Worm (Caenorhabditis elegans) whole organism, late embryonic: ENCODE data around the gene acn-1.

Experiments used
- C38D4.7 ChIP-seq: fragments of 200-800 bp; sonication (Bioruptor generic); optimal IDR thresholded peaks from 2 replicates; lab custom pipeline; 2018; ENCODE audit warnings: mild to moderate bottlenecking, missing genetic modification characterization, moderate library complexity, missing compliant biosample characterization
- K02D7.2 ChIP-seq: sonication (generic microtip); optimal IDR thresholded peaks from 2 replicates; lab custom pipeline; 2017; ENCODE audit warnings: mild to moderate bottlenecking, missing genetic modification characterization, missing compliant biosample characterization
- K09A11.1 ChIP-seq: sonication (generic microtip); optimal IDR thresholded peaks from 2 replicates; lab custom pipeline; 2017; ENCODE audit warnings: antibody characterized with exemption, mild to moderate bottlenecking, missing genetic modification characterization, missing compliant biosample characterization; ENCODE audit not compliant: insufficient read depth
- ama-1 ChIP-seq: fragments of 150-350 bp; optimal IDR thresholded peaks from 2 replicates; lab custom pipeline; 2014
- ceh-18 ChIP-seq: sonication (generic microtip); optimal IDR thresholded peaks from 2 replicates; lab custom pipeline; 2016; ENCODE audit warnings: missing genetic modification characterization, missing compliant biosample characterization
- ceh-2 ChIP-seq: sonication (generic microtip); optimal IDR thresholded peaks from 2 replicates; lab custom pipeline; 2016; ENCODE audit warnings: missing genotype, missing genetic modification characterization, missing compliant biosample characterization
- ceh-34 ChIP-seq: sonication (generic microtip); optimal IDR thresholded peaks from 2 replicates; lab custom pipeline; 2016; ENCODE audit warnings: mild to moderate bottlenecking, missing genetic modification characterization, missing compliant biosample characterization
- ceh-45 ChIP-seq: fragments of 200-800 bp; sonication (Bioruptor generic); IDR thresholded peaks from 2 replicates; pipeline ENCODE4 v1.3.6; 2022; ENCODE audit warnings: missing genetic modification reagents, missing genetic modification characterization, missing compliant biosample characterization
- ceh-48 ChIP-seq: sonication (generic microtip); optimal IDR thresholded peaks from 2 replicates; lab custom pipeline; 2016; ENCODE audit warnings: missing genetic modification characterization, inconsistent platforms, missing compliant biosample characterization
- ceh-6 ChIP-seq: fragments of 200-800 bp; sonication (Bioruptor generic); optimal IDR thresholded peaks from 2 replicates; lab custom pipeline; 2018; ENCODE audit warnings: mild to moderate bottlenecking, missing genetic modification characterization, missing compliant biosample characterization
- ceh-9 ChIP-seq: sonication (generic microtip); optimal IDR thresholded peaks from 2 replicates; lab custom pipeline; 2016; ENCODE audit warnings: mild to moderate bottlenecking, missing genetic modification characterization, inconsistent platforms, missing compliant biosample characterization
- che-1 ChIP-seq: sonication (generic microtip); optimal IDR thresholded peaks from 2 replicates; lab custom pipeline; 2016; ENCODE audit warnings: mild to moderate bottlenecking, missing genetic modification characterization, missing compliant biosample characterization
- dmd-4 ChIP-seq: sonication (generic microtip); optimal IDR thresholded peaks from 2 replicates; lab custom pipeline; 2016; ENCODE audit warnings: borderline replicate concordance, missing genetic modification characterization, missing compliant biosample characterization
- dve-1 ChIP-seq: sonication (generic microtip); optimal IDR thresholded peaks from 2 replicates; lab custom pipeline; 2017; ENCODE audit warnings: antibody characterized with exemption, mild to moderate bottlenecking, missing genetic modification characterization, missing compliant biosample characterization
- elt-2 ChIP-seq: sonication (generic microtip); optimal IDR thresholded peaks from 2 replicates; lab custom pipeline; 2016; ENCODE audit warnings: missing genetic modification reagents, missing genetic modification characterization, missing compliant biosample characterization
- elt-4 ChIP-seq: sonication (generic microtip); optimal IDR thresholded peaks from 2 replicates; lab custom pipeline; 2016; ENCODE audit warnings: missing genetic modification characterization, missing compliant biosample characterization
- ets-4 ChIP-seq: sonication (generic microtip); optimal IDR thresholded peaks from 2 replicates; lab custom pipeline; 2016; ENCODE audit warnings: missing genetic modification characterization, missing compliant biosample characterization
- eyg-1 ChIP-seq: sonication (generic microtip); optimal IDR thresholded peaks from 2 replicates; lab custom pipeline; 2016; ENCODE audit warnings: missing genotype, missing genetic modification characterization, missing compliant biosample characterization
- fax-1 ChIP-seq: sonication (generic microtip); optimal IDR thresholded peaks from 2 replicates; lab custom pipeline; 2016; ENCODE audit warnings: missing genotype, missing genetic modification characterization, missing compliant biosample characterization
- fkh-6 ChIP-seq: sonication (generic microtip); optimal IDR thresholded peaks from 2 replicates; lab custom pipeline; 2016; ENCODE audit warnings: missing genetic modification characterization, missing compliant biosample characterization
- hlh-30 ChIP-seq: sonication (generic microtip); optimal IDR thresholded peaks from 2 replicates; lab custom pipeline; 2017; ENCODE audit warnings: antibody characterized with exemption, missing genetic modification characterization, missing compliant biosample characterization; ENCODE audit not compliant: insufficient read depth
- lin-11 ChIP-seq: fragments of 200-800 bp; sonication (Bioruptor generic); optimal IDR thresholded peaks from 2 replicates; lab custom pipeline; 2018; ENCODE audit warnings: mild to moderate bottlenecking, missing genetic modification characterization, missing compliant biosample characterization
- madf-2 ChIP-seq: sonication (generic microtip); optimal IDR thresholded peaks from 2 replicates; lab custom pipeline; 2017; ENCODE audit warnings: missing genetic modification characterization, missing compliant biosample characterization
- nfya-1 ChIP-seq: sonication (generic microtip); optimal IDR thresholded peaks from 2 replicates; lab custom pipeline; 2017; ENCODE audit warnings: missing genetic modification characterization, mild to moderate bottlenecking, missing compliant biosample characterization, antibody characterized with exemption, moderate library complexity
- nhr-232 ChIP-seq: sonication (generic microtip); optimal IDR thresholded peaks from 2 replicates; lab custom pipeline; 2016; ENCODE audit warnings: missing genetic modification characterization, missing compliant biosample characterization
- odd-2 ChIP-seq: sonication (generic microtip); optimal IDR thresholded peaks from 2 replicates; lab custom pipeline; 2017; ENCODE audit warnings: antibody characterized with exemption, mild to moderate bottlenecking, missing genetic modification characterization, missing compliant biosample characterization
- pag-3 ChIP-seq: sonication (generic microtip); optimal IDR thresholded peaks from 2 replicates; lab custom pipeline; 2016; ENCODE audit warnings: missing compliant biosample characterization, missing genetic modification characterization, borderline replicate concordance
- pat-9 ChIP-seq: fragments of 200-800 bp; sonication (Bioruptor generic); optimal IDR thresholded peaks from 2 replicates; lab custom pipeline; 2018; ENCODE audit warnings: mild to moderate bottlenecking, missing genetic modification characterization, moderate library complexity, missing compliant biosample characterization
- pqm-1 ChIP-seq: sonication (generic microtip); optimal IDR thresholded peaks from 2 replicates; lab custom pipeline; 2016; ENCODE audit warnings: missing genetic modification characterization, missing compliant biosample characterization
- pros-1 ChIP-seq: fragments of 150-350 bp; optimal IDR thresholded peaks from 2 replicates; lab custom pipeline; 2014; ENCODE audit warnings: missing biosample characterization, missing genetic modification reagents, missing genetic modification characterization
- sdc-2 ChIP-seq: sonication (generic microtip); optimal IDR thresholded peaks from 2 replicates; lab custom pipeline; 2016; ENCODE audit warnings: missing genotype, missing genetic modification characterization, missing compliant biosample characterization
- sox-4 ChIP-seq: sonication (generic microtip); optimal IDR thresholded peaks from 2 replicates; lab custom pipeline; 2017; ENCODE audit warnings: mild to moderate bottlenecking, missing genetic modification characterization, inconsistent platforms, missing compliant biosample characterization
- syd-9 ChIP-seq: sonication (generic microtip); optimal IDR thresholded peaks from 2 replicates; lab custom pipeline; 2016; ENCODE audit warnings: mild to moderate bottlenecking, missing genetic modification characterization, moderate library complexity, missing compliant biosample characterization
- ttx-3 ChIP-seq: sonication (generic microtip); optimal IDR thresholded peaks from 2 replicates; lab custom pipeline; 2016; ENCODE audit warnings: missing genetic modification reagents, missing genetic modification characterization, missing compliant biosample characterization
- unc-86 ChIP-seq: sonication (generic microtip); optimal IDR thresholded peaks from 2 replicates; lab custom pipeline; 2016; ENCODE audit warnings: missing genetic modification characterization, missing compliant biosample characterization
- zip-5 ChIP-seq: sonication (generic microtip); optimal IDR thresholded peaks from 2 replicates; lab custom pipeline; 2016; ENCODE audit warnings: missing genetic modification characterization, missing compliant biosample characterization
- ztf-16 ChIP-seq: sonication (generic microtip); optimal IDR thresholded peaks from 2 replicates; lab custom pipeline; 2017; ENCODE audit warnings: missing genetic modification characterization, missing compliant biosample characterization

The acn-1 gene

DNA sequence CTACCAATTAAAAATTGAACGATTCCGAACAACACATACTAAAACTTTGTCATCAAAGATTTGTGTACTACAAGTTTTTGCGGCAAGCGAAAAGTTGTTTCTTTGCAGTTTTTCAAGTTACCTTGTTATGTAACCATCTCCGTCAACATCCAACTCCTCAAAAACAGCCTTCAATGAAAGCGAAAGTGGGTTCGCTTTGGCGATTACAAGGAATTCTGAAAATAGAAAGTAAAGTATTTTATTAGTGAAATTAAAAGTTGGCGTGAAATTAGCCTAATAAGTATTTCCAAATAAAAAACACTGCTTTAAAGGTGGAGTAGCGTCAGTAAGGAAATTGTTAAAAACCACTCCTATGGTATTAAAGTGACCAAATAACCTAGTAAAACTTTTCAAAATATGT is 21.3 kb downstream of the acn-1 start:
- TF ChIP-seq ceh-34 (tag; lab: Kevin White, UChicago) (no peak), ets-4 (tag; lab: Kevin White, UChicago) (no peak), hlh-30 (tag; lab: Kevin White, UChicago) (no peak), K09A11.1 (no peak), nhr-232 (tag; lab: Kevin White, UChicago) (no peak), ama-1 (no peak), pag-3 (tag; lab: Kevin White, UChicago) (no peak), dve-1 (tag; lab: Kevin White, UChicago) (no peak), odd-2 (tag; lab: Kevin White, UChicago) (no peak), ztf-16 (tag; lab: Kevin White, UChicago) (no peak), sox-4 (no peak), ttx-3 (tag; lab: Kevin White, UChicago) (no peak)

DNA sequence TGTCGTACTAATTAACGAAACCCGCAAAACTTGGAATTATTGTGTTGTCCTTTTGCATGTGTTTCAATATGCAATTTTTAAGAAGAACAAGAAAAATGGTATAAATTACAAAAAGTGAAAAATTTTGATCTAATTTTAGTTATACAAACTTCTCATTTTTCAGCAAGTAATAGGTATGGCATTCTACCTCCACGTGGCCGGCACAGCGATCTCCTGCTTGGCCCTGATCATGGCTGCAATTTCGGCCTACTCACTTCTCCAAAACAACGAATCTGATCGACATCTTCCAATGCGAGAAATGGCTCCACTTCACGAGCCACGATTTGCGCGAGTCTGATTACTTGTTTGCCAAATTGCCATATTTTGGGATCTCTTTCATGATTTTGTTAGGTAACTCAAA is 23.0 kb downstream of the acn-1 start:
- no peak for TF ChIP-seq ceh-48
- no peak for TF ChIP-seq hlh-30 (tag; lab: Kevin White, UChicago)
- no peak for TF ChIP-seq madf-2
- no peak for TF ChIP-seq ceh-18 (tag; lab: Kevin White, UChicago)
- no peak for TF ChIP-seq ceh-9 (tag; lab: Kevin White, UChicago)
- TF ChIP-seq che-1 (tag; lab: Kevin White, UChicago): no peak
- TF ChIP-seq elt-4 (tag; lab: Kevin White, UChicago): no peak
- TF ChIP-seq syd-9 (tag; lab: Kevin White, UChicago): no peak
- TF ChIP-seq pqm-1 (tag; lab: Kevin White, UChicago): no peak
- no peak for TF ChIP-seq unc-86
- TF ChIP-seq ets-4 (tag; lab: Kevin White, UChicago): no peak
- TF ChIP-seq dmd-4 (tag; lab: Kevin White, UChicago): no peak
- TF ChIP-seq dve-1 (tag; lab: Kevin White, UChicago): no peak

DNA sequence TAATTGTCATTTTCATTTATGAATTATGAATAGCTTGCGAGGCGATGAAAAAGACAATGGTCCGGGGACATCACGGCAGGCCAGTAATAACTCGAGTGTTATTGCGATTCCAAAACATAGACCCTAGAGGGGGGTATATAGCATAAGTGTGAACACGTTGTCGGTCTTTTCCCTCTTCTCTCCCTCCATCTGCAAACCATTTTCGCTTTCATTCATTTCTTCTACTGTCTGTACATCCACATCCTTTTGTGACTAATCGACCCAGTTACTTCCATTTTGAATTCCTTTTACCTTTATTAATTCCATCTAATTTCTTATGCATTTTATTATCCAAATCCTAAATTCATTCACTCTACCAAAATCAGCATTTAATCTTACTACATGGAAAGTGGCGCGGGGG is 25.8 kb downstream of the acn-1 start:
- TF ChIP-seq eyg-1 (no peak), sdc-2 (tag; lab: Kevin White, UChicago) (no peak), lin-11 (tag; lab: Kevin White, UChicago) (no peak), nfya-1 (tag; lab: Kevin White, UChicago) (no peak)

ce11 chrX:5067796-5068195 is 29.1 kb downstream of the acn-1 start, which contains the start of gene clc-7:
Gene clc-7 (plus strand): TSS chrX:5068096.
- TF ChIP-seq fax-1 (no peak), ceh-6 (GFP tag; lab: Kevin White, UChicago) (no peak), fkh-6 (no peak), zip-5 (tag; lab: Kevin White, UChicago) (no peak), elt-2 (tag; lab: Kevin White, UChicago) (no peak), odd-2 (tag; lab: Kevin White, UChicago) (no peak), pat-9 (tag; lab: Kevin White, UChicago) (no peak), madf-2 (no peak), pros-1 (tag; lab: Kevin White, UChicago) (no peak), ceh-2 (tag; lab: Kevin White, UChicago) (no peak), unc-86 (no peak), K02D7.2 (tag; lab: Kevin White, UChicago) (no peak), ets-4 (tag; lab: Kevin White, UChicago) (no peak), C38D4.7 (GFP tag; lab: Kevin White, UChicago) (no peak), ceh-45 (GFP tag; lab: Robert Waterston, UW) (no peak), ceh-48 (no peak), sdc-2 (tag; lab: Kevin White, UChicago) (no peak)
- TF ChIP-seq, all 69 proteins: peak for 0
